Fruit fly (Drosophila melanogaster): ENCODE measurements around the gene CG14448.

DNA sequence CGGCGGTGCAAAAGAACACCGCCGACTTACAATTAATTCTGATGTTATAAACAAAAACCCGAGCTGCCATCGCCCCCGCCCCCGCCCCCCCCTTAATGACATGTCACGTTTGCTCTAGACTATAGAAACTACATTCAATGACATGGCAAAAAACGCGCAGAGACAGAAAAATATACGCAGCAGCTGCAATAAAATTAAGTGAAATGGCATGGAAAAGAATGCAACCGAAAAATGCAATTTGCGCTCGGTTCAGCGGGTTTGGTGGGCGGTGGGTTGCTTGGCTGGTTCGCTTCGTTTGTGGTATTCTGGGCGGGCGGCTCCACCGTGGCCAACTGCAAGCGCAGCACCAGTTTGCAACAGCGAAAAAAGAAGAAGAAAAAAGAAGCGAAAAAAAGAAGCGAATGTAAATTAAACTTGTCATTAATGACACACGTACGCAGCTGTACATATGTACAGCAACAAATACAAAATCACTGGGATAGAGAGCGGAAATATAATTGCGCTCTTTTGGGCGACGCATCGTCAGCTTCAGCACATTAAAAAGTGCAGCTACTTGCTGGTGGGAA, 42.0 kb downstream of the CG14448 start:
- no peak for TF ChIP-seq cnc (optimal IDR thresholded peaks at IDR 0.05)
- TF ChIP-seq CG11617 (GFP tag; optimal IDR thresholded peaks at IDR 0.05), result no peak
- no peak for TF ChIP-seq pad (GFP tag; optimal IDR thresholded peaks at IDR 0.05)
- no peak for TF ChIP-seq kay (GFP tag; ENCODE audit: borderline replicate concordance)
- no peak for TF ChIP-seq CG33017 (tag; optimal IDR thresholded peaks at IDR 0.05)
- TF ChIP-seq Hr96 (GFP tag; optimal IDR thresholded peaks at IDR 0.05), result no peak
- no peak for TF ChIP-seq CG12768 (GFP tag; optimal IDR thresholded peaks at IDR 0.05)
- TF ChIP-seq tj (GFP tag; optimal IDR thresholded peaks at IDR 0.05), result peak; percentile 98
- TF ChIP-seq Crg-1 (GFP tag; optimal IDR thresholded peaks at IDR 0.05), result no peak
- no peak for TF ChIP-seq toe (GFP tag; optimal IDR thresholded peaks at IDR 0.05)
- TF ChIP-seq CG5204 (GFP tag; optimal IDR thresholded peaks at IDR 0.05), result no peak
- TF ChIP-seq Mnt (GFP tag; optimal IDR thresholded peaks at IDR 0.05), result no peak
- TF ChIP-seq Clk (GFP tag; optimal IDR thresholded peaks at IDR 0.05), result no peak

Measured in whole organism, adult.